Worm (Caenorhabditis elegans): ENCODE data around the gene C29G2.3.

The C29G2.3 gene

ce11 chrV:2608352-2608751 lies 27.7 kb downstream of the C29G2.3 start, which contains the start of gene acr-17:
Gene acr-17, plus strand, starts transcription at chrV:2608652.
- TF ChIP-seq F39B2.1 (GFP tag; IDR thresholded peaks at IDR 0.05) (no peak), ztf-18 (tag; optimal IDR thresholded peaks at IDR 0.05) (no peak), efl-1 (GFP tag; optimal IDR thresholded peaks at IDR 0.05) (no peak), xnd-1 (tag; optimal IDR thresholded peaks at IDR 0.05) (no peak), unc-62 (GFP tag; optimal IDR thresholded peaks at IDR 0.05) (no peak)

- TF ChIP-seq D2030.7 (GFP tag; IDR thresholded peaks at IDR 0.05) (no peak), madf-10 (tag; optimal IDR thresholded peaks at IDR 0.05) (peak; percentile 12), repo-1 (tag; optimal IDR thresholded peaks at IDR 0.05) (no peak), hmg-1.2 (GFP tag; IDR thresholded peaks at IDR 0.05) (peak; percentile 62; the same call in 1 of the 2 replicates), attf-5 (GFP tag; optimal IDR thresholded peaks at IDR 0.05) (peak; percentile 28), atf-7 (tag; optimal IDR thresholded peaks at IDR 0.05) (peak; percentile 90), cebp-1 (GFP tag; IDR thresholded peaks at IDR 0.05) (no peak), cebp-1 (tag; optimal IDR thresholded peaks at IDR 0.05) (peak; percentile 38), Y53G8AR.9 (GFP tag; conservative IDR thresholded peaks at IDR 0.05) (no peak), lin-26 (GFP tag; IDR thresholded peaks at IDR 0.05) (peak; percentile 45; the same call in 1 of the 2 replicates), nhr-80 (tag; optimal IDR thresholded peaks at IDR 0.05) (peak; percentile 50), lin-54 (GFP tag; optimal IDR thresholded peaks at IDR 0.05) (peak; percentile 14), ztf-26 (tag; optimal IDR thresholded peaks at IDR 0.05) (peak; percentile 36)
Measured at ce11 chrV:2614986-2615687, 34.4 kb downstream of the C29G2.3 start, which contains the start of gene F53E10.1. Gene F53E10.1, plus strand, starts transcription at chrV:2615310.

ce11 chrV:2617499-2617898 lies 36.8 kb downstream of the C29G2.3 start:
- TF ChIP-seq dox-1 (GFP tag; IDR thresholded peaks at IDR 0.05): no peak
- TF ChIP-seq zim-3 (tag; optimal IDR thresholded peaks at IDR 0.05): no peak

ce11 chrV:2621879-2622278 lies 41.2 kb downstream of the C29G2.3 start, which contains the start of gene srh-271:
Gene srh-271, minus strand, starts transcription at chrV:2621979.
- TF ChIP-seq madf-10 (tag; optimal IDR thresholded peaks at IDR 0.05) (no peak), F49E8.2 (tag; optimal IDR thresholded peaks at IDR 0.05; ENCODE audit: insufficient read depth) (no peak), Y79H2A.3 (GFP tag; conservative IDR thresholded peaks at IDR 0.05) (no peak), dpff-1 (tag; optimal IDR thresholded peaks at IDR 0.05) (no peak), let-607 (tag; optimal IDR thresholded peaks at IDR 0.05) (no peak), xnd-1 (tag; optimal IDR thresholded peaks at IDR 0.05) (no peak), pbrm-1 (GFP tag; IDR thresholded peaks at IDR 0.05) (no peak), let-526 (GFP tag; IDR thresholded peaks at IDR 0.05) (no peak), ceh-100 (GFP tag; IDR thresholded peaks at IDR 0.05) (no peak), cebp-1 (GFP tag; IDR thresholded peaks at IDR 0.05) (no peak), cebp-1 (tag; optimal IDR thresholded peaks at IDR 0.05) (no peak), ceh-27 (GFP tag; optimal IDR thresholded peaks at IDR 0.05) (no peak), F37B4.10 (GFP tag; IDR thresholded peaks at IDR 0.05) (no peak)

ce11 chrV:2623765-2624164 lies 43.1 kb downstream of the C29G2.3 start:
- TF ChIP-seq ztf-18 (tag; optimal IDR thresholded peaks at IDR 0.05) (no peak), madf-6 (GFP tag; IDR thresholded peaks at IDR 0.05) (no peak), nhr-179 (tag; optimal IDR thresholded peaks at IDR 0.05) (no peak), zfh-2 (GFP tag; conservative IDR thresholded peaks at IDR 0.05) (peak; percentile 58; the same call in 1 of the 2 replicates), bed-2 (GFP tag; IDR thresholded peaks at IDR 0.05) (no peak), sptf-2 (GFP tag; optimal IDR thresholded peaks at IDR 0.05) (no peak), xnd-1 (tag; optimal IDR thresholded peaks at IDR 0.05) (no peak), akir-1 (GFP tag; optimal IDR thresholded peaks at IDR 0.05) (no peak)
